Worm (Caenorhabditis elegans): ENCODE measurements around the gene msp-31.

DNA sequence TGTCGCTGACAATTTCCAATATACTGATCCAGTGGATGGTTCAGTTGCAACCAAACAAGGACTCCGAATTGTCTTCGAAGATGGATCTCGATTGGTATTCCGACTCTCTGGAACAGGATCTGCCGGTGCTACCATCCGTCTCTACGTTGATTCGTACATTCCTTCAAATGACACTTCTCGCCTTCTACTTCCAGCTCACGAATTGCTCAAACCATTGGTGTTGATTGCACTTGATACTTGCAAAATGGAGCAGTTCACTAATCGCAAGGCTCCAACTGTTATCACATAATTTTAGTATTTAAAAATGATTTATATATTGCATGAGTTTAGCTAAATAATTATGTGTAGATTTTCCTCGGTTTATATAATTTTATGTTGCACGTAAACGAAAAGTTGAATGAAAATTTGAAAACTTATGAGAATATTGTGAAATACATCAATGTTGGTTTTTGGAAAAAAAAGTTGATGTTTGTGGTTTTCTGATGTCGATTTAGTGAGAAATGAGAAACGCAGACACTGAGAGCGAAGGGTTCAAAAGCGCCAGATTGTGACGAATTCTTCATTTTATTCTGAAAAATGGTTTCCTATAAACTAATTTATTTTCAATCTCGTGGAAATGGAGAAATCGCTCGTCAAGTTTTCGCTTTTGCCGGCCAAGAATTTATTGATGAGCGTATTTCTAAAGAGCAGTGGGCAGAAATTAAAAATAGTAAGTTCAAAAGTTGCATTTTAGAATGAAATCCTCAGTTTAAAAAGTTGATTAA lies 25.2 kb downstream of the msp-31 start, which contains the start of gene gst-9:
- TF ChIP-seq elt-3 (tag; optimal IDR thresholded peaks at IDR 0.05), result no peak
- no peak for TF ChIP-seq snpc-4 (tag; optimal IDR thresholded peaks at IDR 0.05)
- TF ChIP-seq unc-62 (GFP tag; optimal IDR thresholded peaks at IDR 0.05), result no peak
- TF ChIP-seq pha-4 (tag; optimal IDR thresholded peaks at IDR 0.05), result no peak
- no peak for TF ChIP-seq ztf-11 (tag; optimal IDR thresholded peaks at IDR 0.05)
- TF ChIP-seq mep-1 (tag; optimal IDR thresholded peaks at IDR 0.05), result no peak
- no peak for TF ChIP-seq drap-1 (GFP tag; optimal IDR thresholded peaks at IDR 0.05)

Data from whole organism, mixed stage, embryonic.